Fruit fly (Drosophila melanogaster) whole organism, embryonic: Measurements from ENCODE around the gene CG7714.
A peak's percentile ranks its signal among the peaks of the same experiment; 100 is the strongest.

Experiments used
- CG10366 ChIP-seq: fragments of 200-800 bp; sonication (Bioruptor generic); IDR thresholded peaks from 2 replicates; pipeline ENCODE4 v1.3.6; 2022; ENCODE audit warnings: missing biosample characterization, missing genetic modification characterization
- CG10543 ChIP-seq: fragments of 200-800 bp; sonication (Bioruptor generic); optimal IDR thresholded peaks from 3 replicates; lab custom pipeline; 2017; ENCODE audit warnings: missing biosample characterization, mild to moderate bottlenecking, missing genetic modification characterization, moderate library complexity
- CG12659 ChIP-seq: fragments of 200-800 bp; sonication (Bioruptor generic); optimal IDR thresholded peaks from 3 replicates; lab custom pipeline; 2017; ENCODE audit warnings: mild to moderate bottlenecking, missing biosample characterization, missing genetic modification reagents, missing genetic modification characterization
- CG13424 ChIP-seq: fragments of 200-800 bp; sonication (Bioruptor generic); optimal IDR thresholded peaks from 2 replicates; lab custom pipeline; 2019; ENCODE audit warnings: missing biosample characterization, mild to moderate bottlenecking, missing genetic modification characterization, moderate library complexity
- CG1529 ChIP-seq: fragments of 200-800 bp; sonication (Bioruptor generic); optimal IDR thresholded peaks from 3 replicates; lab custom pipeline; 2018; ENCODE audit warnings: missing biosample characterization, missing genetic modification characterization
- CG15696 ChIP-seq: fragments of 200-800 bp; sonication (Bioruptor generic); optimal IDR thresholded peaks from 2 replicates; lab custom pipeline; 2019; ENCODE audit warnings: missing biosample characterization, mild to moderate bottlenecking, missing genetic modification characterization, moderate library complexity
- CG1647 ChIP-seq: fragments of 200-800 bp; sonication (Bioruptor generic); optimal IDR thresholded peaks from 3 replicates; lab custom pipeline; 2016; ENCODE audit warnings: missing biosample characterization, missing genetic modification characterization
- CG17186 ChIP-seq: fragments of 200-800 bp; sonication (Bioruptor generic); optimal IDR thresholded peaks from 3 replicates; lab custom pipeline; 2017; ENCODE audit warnings: missing biosample characterization, missing genetic modification reagents, missing genetic modification characterization
- CG17328 ChIP-seq: fragments of 200-800 bp; sonication (Bioruptor generic); IDR thresholded peaks from 2 replicates; pipeline ENCODE4 v1.3.6; 2022; ENCODE audit warnings: missing biosample characterization, missing genetic modification characterization
- CG18262 ChIP-seq: fragments of 200-800 bp; optimal IDR thresholded peaks from 3 replicates; lab custom pipeline; 2019; ENCODE audit warnings: missing biosample characterization, mild to moderate bottlenecking, missing genetic modification characterization, moderate library complexity
- CG18764 ChIP-seq: fragments of 200-800 bp; sonication (Bioruptor generic); optimal IDR thresholded peaks from 3 replicates; lab custom pipeline; 2016; ENCODE audit warnings: missing biosample characterization, missing genetic modification characterization
- CG2712 ChIP-seq: fragments of 200-800 bp; optimal IDR thresholded peaks from 3 replicates; lab custom pipeline; 2019; ENCODE audit warnings: missing biosample characterization, mild to moderate bottlenecking, missing genetic modification characterization, moderate library complexity
- CG32532 ChIP-seq: fragments of 200-800 bp; sonication (Bioruptor generic); IDR thresholded peaks from 2 replicates; pipeline ENCODE4 v1.3.6; 2022; ENCODE audit warnings: missing biosample characterization, missing genetic modification characterization
- CG34224 ChIP-seq: fragments of 200-800 bp; sonication (Bioruptor generic); IDR thresholded peaks from 3 replicates; pipeline ENCODE4 v1.3.6; 2022; ENCODE audit warnings: missing biosample characterization, missing genetic modification characterization; ENCODE audit not compliant: partially characterized antibody
- CG3995 ChIP-seq: fragments of 200-800 bp; sonication (Bioruptor generic); optimal IDR thresholded peaks from 3 replicates; lab custom pipeline; 2016; ENCODE audit warnings: missing biosample characterization, missing genetic modification characterization
- CG6689 ChIP-seq: fragments of 200-800 bp; sonication (Bioruptor generic); IDR thresholded peaks from 2 replicates; pipeline ENCODE4 v1.3.6; 2022; ENCODE audit warnings: missing biosample characterization, missing genetic modification characterization
- CG7271 ChIP-seq: fragments of 200-800 bp; sonication (Bioruptor generic); optimal IDR thresholded peaks from 2 replicates; lab custom pipeline; 2018; ENCODE audit warnings: missing biosample characterization, mild to moderate bottlenecking, missing genetic modification characterization, moderate library complexity
- CG7357 ChIP-seq: fragments of 200-800 bp; sonication (Bioruptor generic); IDR thresholded peaks from 3 replicates; pipeline ENCODE4 v1.3.6; 2022; ENCODE audit warnings: missing biosample characterization, missing genetic modification characterization
- CG7786 ChIP-seq: fragments of 200-800 bp; sonication (Bioruptor generic); optimal IDR thresholded peaks from 2 replicates; lab custom pipeline; 2016; ENCODE audit warnings: missing biosample characterization, missing genetic modification characterization
- CG7987 ChIP-seq: fragments of 200-800 bp; sonication (Bioruptor generic); optimal IDR thresholded peaks from 2 replicates; lab custom pipeline; 2018; ENCODE audit warnings: missing biosample characterization, mild to moderate bottlenecking, missing genetic modification characterization, moderate library complexity
- CG8944 ChIP-seq: fragments of 200-800 bp; sonication (Bioruptor generic); optimal IDR thresholded peaks from 3 replicates; lab custom pipeline; 2016; ENCODE audit warnings: missing biosample characterization, missing genetic modification characterization
- CoRest ChIP-seq: fragments of 200-800 bp; sonication (Bioruptor generic); optimal IDR thresholded peaks from 3 replicates; lab custom pipeline; 2018; ENCODE audit warnings: missing biosample characterization, mild to moderate bottlenecking, missing genetic modification characterization, moderate library complexity
- Dfd ChIP-seq, 2 experiments: fragments of >200 bp; optimal IDR thresholded peaks; 2 replicates each; lab custom pipeline; 2017; ENCODE audit warnings: missing biosample characterization in 2 of 2, missing genetic modification characterization in 2 of 2
- Dip3 ChIP-seq: fragments of 200-800 bp; sonication (Bioruptor generic); optimal IDR thresholded peaks from 3 replicates; lab custom pipeline; 2016; ENCODE audit warnings: missing biosample characterization, missing genetic modification characterization
- Ets65A ChIP-seq: fragments of 200-800 bp; sonication (Bioruptor generic); peaks from one replicate; lab custom pipeline; 2016; ENCODE audit warnings: missing biosample characterization, missing genetic modification characterization
- Fer3 ChIP-seq: fragments of 200-800 bp; sonication (Bioruptor generic); optimal IDR thresholded peaks from 2 replicates; lab custom pipeline; 2018; ENCODE audit warnings: missing biosample characterization, mild to moderate bottlenecking, missing genetic modification characterization, moderate library complexity
- H15 ChIP-seq: fragments of 200-800 bp; sonication (Bioruptor generic); IDR thresholded peaks from 3 replicates; pipeline ENCODE4 v1.3.6; 2022; ENCODE audit warnings: missing biosample characterization, missing genetic modification characterization
- Hsf ChIP-seq: fragments of 200-800 bp; sonication (Bioruptor generic); optimal IDR thresholded peaks from 3 replicates; lab custom pipeline; 2016; ENCODE audit warnings: missing biosample characterization, missing genetic modification characterization
- MESR4 ChIP-seq: fragments of 200-800 bp; sonication (Bioruptor generic); optimal IDR thresholded peaks from 2 replicates; lab custom pipeline; 2018; ENCODE audit warnings: missing biosample characterization, mild to moderate bottlenecking, missing genetic modification characterization, moderate library complexity
- NC2β ChIP-seq: fragments of 200-800 bp; sonication (Bioruptor generic); optimal IDR thresholded peaks from 2 replicates; lab custom pipeline; 2016; ENCODE audit warnings: missing biosample characterization, missing genetic modification characterization
- Nf-YB ChIP-seq: fragments of 200-800 bp; sonication (Bioruptor generic); optimal IDR thresholded peaks from 3 replicates; lab custom pipeline; 2019; ENCODE audit warnings: missing biosample characterization, mild to moderate bottlenecking, missing genetic modification characterization, moderate library complexity
- Sox100B ChIP-seq: fragments of 200-800 bp; sonication (Bioruptor generic); optimal IDR thresholded peaks from 3 replicates; lab custom pipeline; 2018; ENCODE audit warnings: missing biosample characterization, mild to moderate bottlenecking, missing genetic modification characterization
- Sry-δ ChIP-seq: fragments of 200-800 bp; sonication (Bioruptor generic); optimal IDR thresholded peaks from 2 replicates; lab custom pipeline; 2016; ENCODE audit warnings: missing biosample characterization, missing genetic modification characterization
- Tbp ChIP-seq: fragments of >200 bp; optimal IDR thresholded peaks from 2 replicates; lab custom pipeline; 2018; ENCODE audit warnings: missing biosample characterization, missing genetic modification characterization
- br ChIP-seq: fragments of >200 bp; optimal IDR thresholded peaks from 2 replicates; lab custom pipeline; 2017
- bsh ChIP-seq, 2 experiments: fragments of 200-800 bp; sonication (Bioruptor generic); optimal IDR thresholded peaks; 2 replicates each; lab custom pipeline; 2017 to 2018; ENCODE audit warnings: mild to moderate bottlenecking in 2 of 2, missing biosample characterization in 2 of 2, missing genetic modification characterization in 2 of 2, moderate library complexity in 1 of 2
- crc ChIP-seq: fragments of 200-800 bp; sonication (Bioruptor generic); optimal IDR thresholded peaks from 2 replicates; lab custom pipeline; 2016; ENCODE audit warnings: missing biosample characterization, missing genetic modification characterization
- eyg ChIP-seq: fragments of 200-800 bp; sonication (Bioruptor generic); optimal IDR thresholded peaks from 3 replicates; lab custom pipeline; 2016; ENCODE audit warnings: missing biosample characterization, missing genetic modification characterization
- gcm2 ChIP-seq: fragments of 200-800 bp; sonication (Bioruptor generic); optimal IDR thresholded peaks from 2 replicates; lab custom pipeline; 2016; ENCODE audit warnings: missing biosample characterization, missing genetic modification characterization
- grau ChIP-seq: fragments of 200-800 bp; optimal IDR thresholded peaks from 3 replicates; lab custom pipeline; 2019; ENCODE audit warnings: missing biosample characterization, mild to moderate bottlenecking, missing genetic modification characterization, moderate library complexity
- hth ChIP-seq: fragments of >200 bp; optimal IDR thresholded peaks from 2 replicates; lab custom pipeline; 2017; ENCODE audit warnings: inconsistent platforms
- lilli ChIP-seq: fragments of 200-800 bp; sonication (Bioruptor generic); optimal IDR thresholded peaks from 3 replicates; lab custom pipeline; 2016; ENCODE audit warnings: missing biosample characterization, missing genetic modification characterization
- mld ChIP-seq: fragments of 200-800 bp; sonication (Bioruptor generic); IDR thresholded peaks from 3 replicates; pipeline ENCODE4 v1.3.6; 2022; ENCODE audit warnings: missing biosample characterization, missing genetic modification characterization; ENCODE audit not compliant: partially characterized antibody
- pan ChIP-seq, 4 experiments: fragments of >200 bp in 3 of 4; fragments of 200-800 bp in 1 of 4; sonication (Bioruptor generic) in 1 of 4; optimal IDR thresholded peaks in 3 of 4; IDR thresholded peaks in 1 of 4; 2 replicates each; pipeline versions ENCODE4 v1.3.6 to Lab custom; 2017 to 2022; ENCODE audit warnings: missing biosample characterization in 2 of 4, missing genetic modification characterization in 2 of 4, mixed read lengths in 1 of 4
- peb ChIP-seq: fragments of 200-800 bp; sonication (Bioruptor generic); IDR thresholded peaks from 2 replicates; pipeline ENCODE4 v1.3.6; 2022; ENCODE audit warnings: missing biosample characterization, missing genetic modification characterization
- sc ChIP-seq, 3 experiments: fragments of >200 bp in 2 of 3; fragments of 200-800 bp in 1 of 3; sonication (Bioruptor generic) in 1 of 3; optimal IDR thresholded peaks; 2 replicates in 2 of 3; 3 replicates in 1 of 3; lab custom pipeline; 2017; ENCODE audit warnings: mild to moderate bottlenecking in 1 of 3, missing biosample characterization in 1 of 3, missing genetic modification characterization in 1 of 3, missing genetic modification reagents in 1 of 3
- shn ChIP-seq: fragments of 200-800 bp; sonication (Bioruptor generic); optimal IDR thresholded peaks from 3 replicates; lab custom pipeline; 2016; ENCODE audit warnings: missing biosample characterization, missing genetic modification characterization
- sqz ChIP-seq: fragments of 200-800 bp; sonication (Bioruptor generic); optimal IDR thresholded peaks from 3 replicates; lab custom pipeline; 2018; ENCODE audit warnings: missing biosample characterization, mild to moderate bottlenecking, missing genetic modification characterization
- stc ChIP-seq: fragments of 200-800 bp; sonication (Bioruptor generic); IDR thresholded peaks from 2 replicates; pipeline ENCODE4 v1.3.6; 2022; ENCODE audit warnings: missing biosample characterization, missing genetic modification characterization
- trem ChIP-seq: fragments of 200-800 bp; optimal IDR thresholded peaks from 3 replicates; lab custom pipeline; 2019; ENCODE audit warnings: missing biosample characterization, mild to moderate bottlenecking, missing genetic modification characterization, moderate library complexity

CG7714 gene

dm6 chr3R:18745961-18746468 is 19.8 kb upstream of the CG7714 start, which contains the start of the genes PGS1 and gwl (continued):
- TF ChIP-seq grau (tag; lab: Kevin White, UChicago) (peak; percentile 68), CG1647 (GFP tag; lab: Kevin White, UChicago) (no peak), hth (no peak), CG7357 (GFP tag; lab: Robert Waterston, UW) (peak; percentile 70; the same call in 1 of the 3 replicates), CG3995 (peak; percentile 51), CG1529 (GFP tag; lab: Kevin White, UChicago) (no peak), NC2β (GFP tag; lab: Kevin White, UChicago) (no peak), trem (tag; lab: Kevin White, UChicago) (peak; percentile 65), CG2712 (tag; lab: Kevin White, UChicago) (peak; percentile 74), bsh (GFP tag; optimal IDR thresholded peaks at IDR 0.05; lab: Kevin White, UChicago) (peak in 1 of 2 experiments; percentile 74), sc (optimal IDR thresholded peaks at IDR 0.05; lab: Kevin White, UChicago) (no peak), sc (GFP tag; optimal IDR thresholded peaks at IDR 0.05; lab: Kevin White, UChicago) (peak; percentile 40), Hsf (GFP tag; lab: Kevin White, UChicago) (peak; percentile 72), Sox100B (GFP tag; lab: Kevin White, UChicago) (peak; percentile 78), Sry-δ (GFP tag; lab: Kevin White, UChicago) (peak; percentile 75), crc (no peak), stc (GFP tag; lab: Robert Waterston, UW) (peak; percentile 69), shn (GFP tag; lab: Kevin White, UChicago) (no peak), gcm2 (no peak), CG7987 (GFP tag; lab: Kevin White, UChicago) (no peak), br (lab: Kevin White, UChicago) (no peak), CG32532 (GFP tag; lab: Robert Waterston, UW) (peak; percentile 87), CG8944 (no peak), lilli (GFP tag; lab: Kevin White, UChicago) (no peak), sqz (no peak), CG13424 (peak; percentile 81), Dfd (GFP tag; optimal IDR thresholded peaks at IDR 0.05; lab: Kevin White, UChicago) (no peak), Dip3 (GFP tag; lab: Kevin White, UChicago) (peak; percentile 45), CG18262 (tag; lab: Kevin White, UChicago) (no peak), CG17186 (no peak), CG34224 (GFP tag; lab: Robert Waterston, UW) (0 out of 3 replicates have a peak, but pooled peaks have one; percentile 42), mld (GFP tag; lab: Robert Waterston, UW) (no peak), CG12659 (GFP tag; lab: Kevin White, UChicago) (peak; percentile 82), CG18764 (GFP tag; lab: Kevin White, UChicago) (peak; percentile 65), Nf-YB (no peak), H15 (GFP tag; lab: Robert Waterston, UW) (peak; percentile 59; the same call in 1 of the 3 replicates), CoRest (peak; percentile 90), Tbp (GFP tag; lab: Kevin White, UChicago) (no peak), CG10543 (GFP tag; lab: Kevin White, UChicago) (peak; percentile 54), pan (optimal IDR thresholded peaks at IDR 0.05; lab: Kevin White, UChicago) (no peak), pan (GFP tag; optimal IDR thresholded peaks at IDR 0.05 in 1 of 2, IDR thresholded peaks at IDR 0.05 in 1 of 2) (peak in 1 of 2 experiments; percentile 81), CG10366 (peak; percentile 70), CG6689 (GFP tag; lab: Robert Waterston, UW) (peak; percentile 88), eyg (no peak), MESR4 (GFP tag; lab: Kevin White, UChicago) (no peak), CG15696 (peak; percentile 79), CG17328 (GFP tag; lab: Robert Waterston, UW) (peak; percentile 70), Ets65A (peak; percentile 59), CG7786 (GFP tag; lab: Kevin White, UChicago) (peak; percentile 34), Fer3 (peak; percentile 75), CG7271 (no peak), peb (GFP tag; lab: Robert Waterston, UW) (no peak)
